Worm (Caenorhabditis elegans) whole organism, L1 larva: ENCODE measurements around the gene C16C8.16.
"Not testable (repeated sequence)": the region's sequence is repeated elsewhere in the genome, so short reads cannot be mapped to it uniquely, and the experiment has no call there.

Source experiments
- C16A3.4 ChIP-seq: fragments of 150-350 bp; optimal IDR thresholded peaks from 2 replicates; lab custom pipeline; 2014; ENCODE audit warnings: missing biosample characterization, missing genetic modification characterization
- C34B4.2 ChIP-seq: sonication (generic microtip); optimal IDR thresholded peaks from 2 replicates; lab custom pipeline; 2017; ENCODE audit warnings: mild to moderate bottlenecking, missing genetic modification characterization, missing compliant biosample characterization
- aha-1 ChIP-seq: fragments of 150-350 bp; optimal IDR thresholded peaks from 2 replicates; lab custom pipeline; 2014; ENCODE audit warnings: missing biosample characterization, missing genetic modification characterization
- alr-1 ChIP-seq: fragments of 200-800 bp; sonication (Bioruptor generic); optimal IDR thresholded peaks from 2 replicates; lab custom pipeline; 2018; ENCODE audit warnings: borderline replicate concordance, mild to moderate bottlenecking, missing genetic modification characterization, missing compliant biosample characterization
- ama-1 ChIP-seq: fragments of 150-350 bp; optimal IDR thresholded peaks from 2 replicates; lab custom pipeline; 2014
- ceh-90 ChIP-seq: sonication (generic microtip); optimal IDR thresholded peaks from 2 replicates; lab custom pipeline; 2016; ENCODE audit warnings: missing genetic modification characterization, missing compliant biosample characterization
- ces-1 ChIP-seq: fragments of 150-350 bp; optimal IDR thresholded peaks from 2 replicates; lab custom pipeline; 2014; ENCODE audit warnings: missing biosample characterization, missing genetic modification reagents, missing genetic modification characterization
- efl-3 ChIP-seq: fragments of 200-800 bp; sonication (Bioruptor generic); optimal IDR thresholded peaks from 2 replicates; lab custom pipeline; 2018; ENCODE audit warnings: mild to moderate bottlenecking, missing genetic modification characterization, missing compliant biosample characterization
- elt-2 ChIP-seq: sonication (generic microtip); optimal IDR thresholded peaks from 2 replicates; lab custom pipeline; 2016; ENCODE audit warnings: missing genetic modification characterization, mild to moderate bottlenecking, inconsistent platforms, missing compliant biosample characterization, missing genetic modification reagents
- fkh-10 ChIP-seq: sonication (generic microtip); optimal IDR thresholded peaks from 2 replicates; lab custom pipeline; 2017; ENCODE audit warnings: missing biosample characterization, missing genetic modification reagents, missing genetic modification characterization
- fkh-4 ChIP-seq: sonication (generic microtip); optimal IDR thresholded peaks from 2 replicates; lab custom pipeline; 2016; ENCODE audit warnings: missing compliant biosample characterization, missing genetic modification characterization, borderline replicate concordance
- fkh-8 ChIP-seq: sonication (generic microtip); optimal IDR thresholded peaks from 2 replicates; lab custom pipeline; 2016; ENCODE audit warnings: mild to moderate bottlenecking, missing genetic modification characterization, missing compliant biosample characterization
- hpl-2 ChIP-seq: fragments of 150-350 bp; optimal IDR thresholded peaks from 2 replicates; lab custom pipeline; 2014; ENCODE audit warnings: missing biosample characterization, missing genetic modification reagents, missing genetic modification characterization
- irx-1 ChIP-seq: sonication (generic microtip); optimal IDR thresholded peaks from 2 replicates; lab custom pipeline; 2016; ENCODE audit warnings: missing genetic modification characterization, missing compliant biosample characterization
- lin-13 ChIP-seq: fragments of 150-350 bp; optimal IDR thresholded peaks from 2 replicates; lab custom pipeline; 2014; ENCODE audit warnings: missing biosample characterization, missing genetic modification reagents, missing genetic modification characterization
- lin-14 ChIP-seq: fragments of 200-800 bp; sonication (Bioruptor generic); optimal IDR thresholded peaks from 2 replicates; lab custom pipeline; 2018; ENCODE audit warnings: mild to moderate bottlenecking, missing genetic modification characterization, moderate library complexity, missing compliant biosample characterization
- lin-15B ChIP-seq: fragments of 150-350 bp; sonication (generic microtip); optimal IDR thresholded peaks from 3 replicates; lab custom pipeline; 2014; ENCODE audit warnings: missing biosample characterization, missing genetic modification characterization
- lin-35 ChIP-seq, 2 experiments: fragments of 150-350 bp; optimal IDR thresholded peaks; 2 replicates each; lab custom pipeline; 2014; ENCODE audit warnings: missing biosample characterization in 2 of 2, missing genetic modification characterization in 2 of 2, missing genetic modification reagents in 2 of 2
- lsy-2 ChIP-seq, 2 experiments: fragments of 150-350 bp; optimal IDR thresholded peaks; 2 replicates each; lab custom pipeline; 2014; ENCODE audit warnings: missing biosample characterization in 2 of 2, missing genetic modification characterization in 2 of 2
- mep-1 ChIP-seq: fragments of 150-350 bp; optimal IDR thresholded peaks from 2 replicates; lab custom pipeline; 2014; ENCODE audit warnings: missing biosample characterization, missing genetic modification characterization
- nhr-19 ChIP-seq: fragments of 200-800 bp; sonication (Bioruptor generic); conservative IDR thresholded peaks from 2 replicates; pipeline ENCODE4 v1.3.6; 2022; ENCODE audit warnings: missing genetic modification characterization, missing compliant biosample characterization
- nhr-237 ChIP-seq: fragments of 150-350 bp; optimal IDR thresholded peaks from 2 replicates; lab custom pipeline; 2014; ENCODE audit warnings: missing biosample characterization, missing genetic modification characterization
- nhr-76 ChIP-seq: sonication (generic microtip); optimal IDR thresholded peaks from 2 replicates; lab custom pipeline; 2017; ENCODE audit warnings: missing biosample characterization, missing genetic modification characterization
- nhr-77 ChIP-seq: fragments of 150-350 bp; optimal IDR thresholded peaks from 2 replicates; lab custom pipeline; 2014; ENCODE audit warnings: missing biosample characterization, missing genetic modification characterization
- nhr-84 ChIP-seq: sonication (generic microtip); optimal IDR thresholded peaks from 2 replicates; lab custom pipeline; 2017; ENCODE audit warnings: missing biosample characterization, missing genetic modification characterization
- pag-3 ChIP-seq: sonication (generic microtip); optimal IDR thresholded peaks from 2 replicates; lab custom pipeline; 2017; ENCODE audit warnings: missing genetic modification characterization, mild to moderate bottlenecking, missing compliant biosample characterization, antibody characterized with exemption, borderline replicate concordance; ENCODE audit not compliant: insufficient read depth
- skn-1 ChIP-seq: fragments of 150-350 bp; optimal IDR thresholded peaks from 2 replicates; lab custom pipeline; 2014; ENCODE audit warnings: missing biosample characterization, missing genetic modification characterization
- snu-23 ChIP-seq: sonication (generic microtip); optimal IDR thresholded peaks from 2 replicates; lab custom pipeline; 2016; ENCODE audit warnings: missing genetic modification characterization, missing compliant biosample characterization
- sptf-1 ChIP-seq: fragments of 150-350 bp; optimal IDR thresholded peaks from 2 replicates; lab custom pipeline; 2014; ENCODE audit warnings: missing biosample characterization, missing genetic modification characterization
- unc-62 ChIP-seq: fragments of 150-350 bp; optimal IDR thresholded peaks from 2 replicates; lab custom pipeline; 2014; ENCODE audit warnings: missing biosample characterization, missing genetic modification reagents, missing genetic modification characterization
- unc-98 ChIP-seq: fragments of 200-800 bp; sonication (Bioruptor generic); IDR thresholded peaks from 2 replicates; pipeline ENCODE4 v1.3.6; 2022; ENCODE audit warnings: missing genetic modification characterization, missing compliant biosample characterization
- xbp-1 ChIP-seq: sonication (generic microtip); optimal IDR thresholded peaks from 2 replicates; lab custom pipeline; 2016; ENCODE audit warnings: missing genetic modification characterization, missing compliant biosample characterization
- zip-4 ChIP-seq: fragments of 200-800 bp; sonication (Bioruptor generic); optimal IDR thresholded peaks from 2 replicates; lab custom pipeline; 2018; ENCODE audit warnings: mild to moderate bottlenecking, missing genetic modification characterization, moderate library complexity, missing compliant biosample characterization

The C16C8.16 gene

DNA sequence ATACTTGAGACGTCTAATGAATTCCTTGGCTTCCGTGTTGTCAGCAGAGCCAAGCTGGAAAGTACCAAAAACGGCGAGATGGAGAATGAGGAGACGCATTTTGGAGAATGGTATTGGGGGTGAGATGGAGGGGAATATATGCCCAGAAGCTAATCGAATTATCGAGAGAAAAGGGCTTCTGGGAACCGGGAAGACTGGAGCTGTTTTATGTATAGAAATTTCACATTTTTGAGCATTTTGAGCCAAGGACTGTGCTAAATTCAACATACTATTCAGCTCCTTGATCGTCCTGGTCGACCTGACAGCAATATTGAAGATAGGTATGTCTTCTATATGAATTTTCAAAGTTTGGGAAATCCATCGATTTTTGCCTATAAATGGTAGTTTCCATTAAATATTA is 14.5 kb downstream of the C16C8.16 start, which contains the start of gene C16C8.7:
C16C8.7 (minus strand) TSS at position 101 of the 400 bp plus-strand sequence.
- TF ChIP-seq mep-1 (tag; lab: Kevin White, UChicago) (no peak), nhr-237 (tag; lab: Kevin White, UChicago) (no peak)
- TF ChIP-seq, all 84 proteins: peak for 0

DNA sequence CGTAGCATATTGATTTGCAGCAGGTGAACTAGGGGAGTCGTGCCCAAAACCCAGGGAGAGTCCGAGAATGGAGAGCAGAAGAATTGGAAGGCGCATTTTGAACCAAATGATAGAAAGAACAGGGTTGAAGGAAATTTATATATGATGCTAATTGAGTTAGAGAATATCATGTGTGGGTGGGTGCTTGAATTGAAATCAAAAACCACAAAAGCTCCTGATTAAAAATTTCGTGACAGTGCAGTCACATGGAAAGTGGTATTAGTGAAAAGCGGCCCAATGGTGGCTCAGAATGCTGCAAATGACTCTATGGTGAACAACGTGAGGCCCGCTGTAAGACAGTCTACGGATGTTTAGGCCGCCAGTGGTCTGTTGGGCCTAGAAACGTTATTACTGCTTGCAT is 16.0 kb downstream of the C16C8.16 start, which contains the start of gene C16C8.8:
C16C8.8 (minus strand) TSS at position 101 of the 400 bp plus-strand sequence.
- TF ChIP-seq ces-1 (GFP tag; lab: Kevin White, UChicago) (no peak), nhr-76 (tag; lab: Kevin White, UChicago) (no peak), fkh-8 (tag; lab: Kevin White, UChicago) (no peak), lsy-2 (tag; optimal IDR thresholded peaks at IDR 0.05; lab: Kevin White, UChicago) (no peak), lin-15B (no peak), ceh-90 (tag; lab: Kevin White, UChicago) (no peak), efl-3 (no peak), unc-98 (GFP tag; lab: Robert Waterston, UW) (no peak), lin-35 (GFP tag; optimal IDR thresholded peaks at IDR 0.05; lab: Kevin White, UChicago) (no peak), sptf-1 (tag; lab: Kevin White, UChicago) (no peak), fkh-4 (tag; lab: Kevin White, UChicago) (no peak), fkh-10 (GFP tag; lab: Kevin White, UChicago) (no peak), ama-1 (no peak), pag-3 (tag; lab: Kevin White, UChicago) (no peak), nhr-19 (GFP tag; lab: Robert Waterston, UW) (no peak), alr-1 (no peak), lin-14 (no peak)
- TF ChIP-seq, all 84 proteins: peak for 0

DNA sequence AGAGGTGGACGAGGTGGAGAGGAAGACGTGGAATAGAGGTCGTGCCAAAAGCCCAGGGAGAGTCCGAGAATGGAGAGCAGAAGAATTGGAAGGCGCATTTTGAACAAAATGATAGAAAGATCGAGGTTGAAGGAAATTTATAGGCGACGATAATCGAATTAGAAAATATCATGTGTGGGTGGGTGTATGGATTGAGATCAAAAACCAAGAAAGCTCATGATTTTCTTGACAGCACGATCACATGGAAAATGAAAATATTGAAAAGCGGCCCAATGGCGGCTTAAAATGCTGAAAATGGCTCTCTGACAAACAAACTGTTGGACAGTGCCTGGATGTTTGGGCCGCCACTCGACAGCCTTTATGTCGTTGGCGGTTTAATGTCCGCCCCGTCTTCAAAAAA is 17.5 kb downstream of the C16C8.16 start, which contains the start of gene C16C8.9:
C16C8.9 (minus strand) TSS at position 101 of the 400 bp plus-strand sequence.
- TF ChIP-seq xbp-1 (tag; lab: Kevin White, UChicago) (no peak), zip-4 (GFP tag; lab: Kevin White, UChicago) (no peak), fkh-10 (GFP tag; lab: Kevin White, UChicago) (no peak), nhr-237 (tag; lab: Kevin White, UChicago) (no peak), snu-23 (GFP tag; lab: Kevin White, UChicago) (no peak), efl-3 (no peak)

DNA sequence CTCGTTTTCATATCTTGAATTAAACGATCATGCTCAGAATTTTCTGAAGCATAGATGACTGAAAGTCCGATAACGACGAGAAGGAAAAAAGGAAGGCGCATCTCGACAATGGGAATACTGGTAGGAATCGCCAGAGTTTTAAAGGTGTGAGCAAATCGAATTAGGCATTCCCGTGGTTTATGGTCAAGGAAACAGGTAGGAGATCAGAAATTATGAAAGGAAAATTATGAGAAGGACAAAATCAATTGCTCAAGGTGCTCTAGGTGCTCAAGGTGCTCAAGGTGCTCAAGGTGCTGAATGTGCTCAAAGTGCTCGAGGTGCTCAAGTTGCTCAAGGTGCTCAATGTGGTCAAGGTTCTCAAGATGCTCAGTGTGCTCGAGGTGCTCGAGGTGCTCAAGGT is 19.0 kb downstream of the C16C8.16 start, which contains the start of gene C16C8.10:
C16C8.10 (minus strand) TSS at position 101 of the 400 bp plus-strand sequence.
- not testable (repeated sequence) for TF ChIP-seq elt-2 (tag; lab: Kevin White, UChicago); lin-35 (GFP tag; optimal IDR thresholded peaks at IDR 0.05; lab: Kevin White, UChicago); lin-14
- TF ChIP-seq, all 84 proteins: peak for 0; not testable (repeated sequence) for 84

- TF ChIP-seq C16A3.4 (tag; lab: Kevin White, UChicago), result no peak
- no peak for TF ChIP-seq alr-1
- TF ChIP-seq lin-35 (GFP tag; optimal IDR thresholded peaks at IDR 0.05; lab: Kevin White, UChicago), result no peak
- no peak for TF ChIP-seq hpl-2 (GFP tag; lab: Kevin White, UChicago)
- no peak for TF ChIP-seq skn-1
- TF ChIP-seq lin-13, result no peak
- TF ChIP-seq nhr-84 (tag; lab: Kevin White, UChicago), result no peak
- no peak for TF ChIP-seq nhr-77
- TF ChIP-seq C34B4.2 (tag; lab: Kevin White, UChicago), result no peak
- no peak for TF ChIP-seq aha-1 (tag; lab: Kevin White, UChicago)
- no peak for TF ChIP-seq zip-4 (GFP tag; lab: Kevin White, UChicago)
- no peak for TF ChIP-seq unc-62
- TF ChIP-seq irx-1 (tag; lab: Kevin White, UChicago), result no peak
- TF ChIP-seq, all 84 proteins: peak for 0
These were observed 25.0 kb downstream of the C16C8.16 start, which contains the start of gene Y49F6B.20 for ce11 chrII:3470549-3470948. TSS of gene Y49F6B.20 (minus strand) at chrII:3470649.
